Fruit fly (Drosophila melanogaster) Kc167 (cell line): ENCODE data around the gene SLC5A11.

ENCODE experiments used
- h ChIP-seq: fragments of >200 bp; optimal IDR thresholded peaks from 3 replicates; lab custom pipeline; 2018; ENCODE audit warnings: missing external identifiers
- insv ChIP-seq: fragments of >200 bp; optimal IDR thresholded peaks from 3 replicates; lab custom pipeline; 2018; ENCODE audit warnings: missing external identifiers
- psq ChIP-seq: fragments of >200 bp; optimal IDR thresholded peaks from 2 replicates; lab custom pipeline; 2017; ENCODE audit warnings: missing external identifiers
- ttk ChIP-seq: sonication (Bioruptor generic); optimal IDR thresholded peaks from 2 replicates; lab custom pipeline; 2017; ENCODE audit warnings: missing external identifiers

DNA sequence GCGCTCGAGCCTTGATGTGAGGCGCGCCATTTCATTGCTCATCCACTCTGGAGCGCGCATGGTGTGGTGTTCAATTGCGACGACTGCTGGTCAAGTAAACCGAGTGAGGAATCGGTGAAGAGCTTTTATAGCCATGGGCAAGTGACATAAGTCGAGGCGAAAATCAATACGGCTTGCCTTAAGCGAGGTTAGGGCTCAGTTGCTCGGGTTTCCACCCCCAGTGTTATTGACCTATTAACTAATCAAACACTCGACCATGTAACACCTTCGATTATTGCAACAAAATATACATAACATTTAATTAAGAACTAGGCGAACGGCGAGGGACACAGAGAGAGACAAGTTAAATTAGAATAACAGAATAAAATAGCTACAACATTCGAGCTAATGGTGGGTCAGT, 14.3 kb downstream of the SLC5A11 start, which contains the start of gene CG34134:
- no peak for TF ChIP-seq psq (lab: Kevin White, UChicago)
- TF ChIP-seq h (lab: Kevin White, UChicago) = no peak
- no peak for TF ChIP-seq ttk (lab: Kevin White, UChicago)
- no peak for TF ChIP-seq insv (lab: Kevin White, UChicago)
